Fruit fly (Drosophila melanogaster): ENCODE data around the gene CG10657.

The CG10657 gene

DNA sequence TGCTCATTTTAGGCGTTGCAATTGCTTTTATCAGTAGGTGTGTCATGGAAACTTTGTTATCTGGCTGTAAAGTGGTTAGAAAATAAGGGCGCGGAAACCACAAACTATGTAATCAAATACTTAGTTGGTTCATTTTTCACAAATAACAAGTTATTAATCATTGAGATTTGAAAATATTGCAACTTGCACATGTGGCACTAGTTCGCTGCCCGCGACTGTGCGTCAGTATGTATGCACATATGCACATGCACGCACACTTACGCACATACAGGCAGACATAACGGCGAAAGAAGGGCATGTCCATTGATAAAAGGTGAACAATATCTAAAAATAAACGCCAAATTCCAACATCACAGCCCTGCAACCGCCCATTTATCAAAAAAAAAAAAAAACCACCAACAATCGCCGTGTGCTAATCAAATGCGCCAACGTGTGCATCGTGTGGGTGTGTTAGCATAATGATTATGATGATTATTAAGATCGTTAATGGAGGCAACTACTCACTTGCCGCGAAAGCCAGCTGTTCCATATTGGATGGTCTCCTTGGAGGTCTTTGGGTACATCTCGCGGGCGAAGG lies 32.5 kb upstream of the CG10657 start (continued):
- TF ChIP-seq fd96Cb (tag; optimal IDR thresholded peaks at IDR 0.05) (peak; percentile 42), Hey (tag; optimal IDR thresholded peaks at IDR 0.05) (no peak), CG11696 (GFP tag; IDR thresholded peaks at IDR 0.05) (peak; percentile 97), crp (GFP tag; optimal IDR thresholded peaks at IDR 0.05) (no peak), CG31224 (GFP tag; IDR thresholded peaks at IDR 0.05) (no peak), bcd (GFP tag; optimal IDR thresholded peaks at IDR 0.05) (peak; percentile 25), CG7839 (tag; optimal IDR thresholded peaks at IDR 0.05) (peak; percentile 51), rib (GFP tag; IDR thresholded peaks at IDR 0.05) (no peak), chn (GFP tag; optimal IDR thresholded peaks at IDR 0.05) (no peak), trh (GFP tag; optimal IDR thresholded peaks at IDR 0.05) (no peak), CG6689 (GFP tag; IDR thresholded peaks at IDR 0.05) (peak; percentile 46), CG13287 (GFP tag; IDR thresholded peaks at IDR 0.05; ENCODE audit: partially characterized antibody) (no peak), seq (GFP tag; IDR thresholded peaks at IDR 0.05) (no peak), CG18011 (GFP tag; optimal IDR thresholded peaks at IDR 0.05) (peak; percentile 38), dm (GFP tag; optimal IDR thresholded peaks at IDR 0.05) (no peak), CG17912 (GFP tag; optimal IDR thresholded peaks at IDR 0.05) (no peak), tll (GFP tag; optimal IDR thresholded peaks at IDR 0.05) (no peak), CG8924 (tag; optimal IDR thresholded peaks at IDR 0.05) (peak; percentile 42), CHES-1-like (GFP tag; optimal IDR thresholded peaks at IDR 0.05) (no peak), CG32772 (GFP tag; IDR thresholded peaks at IDR 0.05) (peak; percentile 23; the same call in 1 of the 2 replicates), Bgb (GFP tag; IDR thresholded peaks at IDR 0.05; ENCODE audit: partially characterized antibody) (no peak), CG2116 (GFP tag; optimal IDR thresholded peaks at IDR 0.05) (no peak), ac (GFP tag; optimal IDR thresholded peaks at IDR 0.05) (no peak), sisA (GFP tag; IDR thresholded peaks at IDR 0.05) (peak; percentile 61), CG4360 (GFP tag; IDR thresholded peaks at IDR 0.05) (0 out of 2 replicates have a peak, but pooled peaks have one; percentile 35), CG6175 (GFP tag; IDR thresholded peaks at IDR 0.05) (peak; percentile 14; the same call in 1 of the 3 replicates), Sox100B (GFP tag; optimal IDR thresholded peaks at IDR 0.05) (peak; percentile 44), gsb (GFP tag; IDR thresholded peaks at IDR 0.05) (no peak), CG7556 (GFP tag; optimal IDR thresholded peaks at IDR 0.05) (peak; percentile 8), H2.0 (GFP tag; IDR thresholded peaks at IDR 0.05) (0 out of 2 replicates have a peak, but pooled peaks have one; percentile 25), Kr (GFP tag; optimal IDR thresholded peaks at IDR 0.05) (no peak), CG10147 (GFP tag; optimal IDR thresholded peaks at IDR 0.05) (no peak), zfh2 (GFP tag; optimal IDR thresholded peaks at IDR 0.05) (no peak), Hr3 (GFP tag; optimal IDR thresholded peaks at IDR 0.05) (peak; percentile 10), corto (GFP tag; optimal IDR thresholded peaks at IDR 0.05) (peak; percentile 62), CG1233 (GFP tag; optimal IDR thresholded peaks at IDR 0.05) (peak; percentile 12), CG10209 (GFP tag; optimal IDR thresholded peaks at IDR 0.05) (no peak), CG1647 (GFP tag; optimal IDR thresholded peaks at IDR 0.05) (no peak), CG8089 (GFP tag; optimal IDR thresholded peaks at IDR 0.05) (peak; percentile 48), ind (GFP tag; optimal IDR thresholded peaks at IDR 0.05) (peak; percentile 39), CG9797 (GFP tag; optimal IDR thresholded peaks at IDR 0.05) (no peak), Elba2 (GFP tag; optimal IDR thresholded peaks at IDR 0.05) (no peak), Sox102F (GFP tag; optimal IDR thresholded peaks at IDR 0.05) (no peak), Max (GFP tag; optimal IDR thresholded peaks at IDR 0.05) (no peak), wor (GFP tag; IDR thresholded peaks at IDR 0.05) (0 out of 2 replicates have a peak, but pooled peaks have one; percentile 25), CG12236 (GFP tag; optimal IDR thresholded peaks at IDR 0.05) (no peak), luna (GFP tag; optimal IDR thresholded peaks at IDR 0.05) (no peak), CoRest (tag; optimal IDR thresholded peaks at IDR 0.05) (peak; percentile 34), sens-2 (GFP tag; IDR thresholded peaks at IDR 0.05) (0 out of 2 replicates have a peak, but pooled peaks have one; percentile 19), CrebB (tag; optimal IDR thresholded peaks at IDR 0.05) (no peak)

Data from whole organism, embryonic.